Fruit fly (Drosophila melanogaster): ENCODE data around the gene Coprox.

DNA sequence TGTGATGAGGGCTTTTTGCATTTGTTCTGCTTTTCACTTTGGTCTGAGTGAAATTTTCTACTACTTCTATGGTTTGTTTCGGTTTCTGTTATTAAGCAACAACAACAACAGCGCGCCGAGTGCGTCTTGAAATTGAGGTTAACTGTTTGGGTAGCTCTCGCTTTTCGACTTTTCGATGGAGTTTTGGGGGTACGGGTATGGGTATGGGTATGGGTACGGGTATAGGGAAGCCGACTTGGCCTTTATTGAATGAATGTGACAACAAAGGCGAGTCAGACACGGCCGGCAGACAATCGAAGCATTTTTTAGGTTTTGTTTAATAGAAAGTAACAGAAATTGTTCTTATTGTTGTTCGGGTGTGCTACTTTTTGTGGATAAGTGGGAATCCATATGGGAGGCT lies 43.3 kb downstream of the Coprox start:
- no peak for TF ChIP-seq pad (GFP tag; optimal IDR thresholded peaks at IDR 0.05)
- TF ChIP-seq Clk (GFP tag; optimal IDR thresholded peaks at IDR 0.05): no peak
- no peak for TF ChIP-seq cic (GFP tag; optimal IDR thresholded peaks at IDR 0.05)
- no peak for TF ChIP-seq ovo (GFP tag; optimal IDR thresholded peaks at IDR 0.05)
- TF ChIP-seq tj (GFP tag; optimal IDR thresholded peaks at IDR 0.05): no peak
- no peak for TF ChIP-seq CG12768 (GFP tag; optimal IDR thresholded peaks at IDR 0.05)
- no peak for TF ChIP-seq CG33017 (tag; optimal IDR thresholded peaks at IDR 0.05)
- no peak for TF ChIP-seq kay (GFP tag; ENCODE audit: borderline replicate concordance)
- no peak for TF ChIP-seq toe (GFP tag; optimal IDR thresholded peaks at IDR 0.05)
- TF ChIP-seq CG14711 (tag; optimal IDR thresholded peaks at IDR 0.05): no peak
- no peak for TF ChIP-seq CG7101 (tag; optimal IDR thresholded peaks at IDR 0.05)
